Worm (Caenorhabditis elegans) whole organism, mixed stage, embryonic: Measurements from ENCODE around the gene F36F12.1.
"Not testable (repeated sequence)": the region's sequence is repeated elsewhere in the genome, so short reads cannot be mapped to it uniquely, and the experiment has no call there.

ENCODE experiments used
- mep-1 ChIP-seq: fragments of 150-350 bp; optimal IDR thresholded peaks from 2 replicates; lab custom pipeline; 2017; ENCODE audit warnings: missing biosample characterization, missing genetic modification reagents, missing genetic modification characterization, inconsistent platforms
- nhr-12 ChIP-seq: fragments of 150-350 bp; optimal IDR thresholded peaks from 2 replicates; lab custom pipeline; 2014; ENCODE audit warnings: missing biosample characterization, missing genetic modification characterization

DNA sequence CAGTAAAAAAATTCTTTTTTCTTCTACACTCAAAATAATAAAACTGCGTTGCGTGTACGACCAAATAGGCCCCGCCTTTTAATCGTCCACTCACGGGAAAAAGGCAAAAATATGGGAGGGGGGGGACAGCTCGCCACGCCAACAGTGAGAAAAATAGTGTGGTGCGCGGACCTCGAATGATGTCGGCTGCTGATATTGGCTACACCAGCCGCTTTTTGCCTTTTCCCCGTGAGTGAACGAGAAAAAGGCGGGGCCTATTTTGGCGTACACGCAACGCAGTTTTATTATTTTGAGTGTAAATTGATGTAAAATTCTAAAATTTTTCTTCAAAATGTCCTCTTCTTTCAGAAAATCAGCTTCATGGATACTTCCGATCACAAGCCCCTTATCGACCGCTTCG, 12.7 kb downstream of the F36F12.1 start, which contains the start of gene ztf-28:
- TF ChIP-seq mep-1, nhr-12 (tag; lab: Kevin White, UChicago): not testable (repeated sequence)
